Fruit fly (Drosophila melanogaster) Kc167 (cell line): Measurements from ENCODE around the gene CG3857.

Source experiments
- Myc ChIP-seq: fragments of >200 bp; optimal IDR thresholded peaks from 2 replicates; lab custom pipeline; 2017; ENCODE audit warnings: missing external identifiers
- Sin3A ChIP-seq: fragments of >200 bp; optimal IDR thresholded peaks from 2 replicates; lab custom pipeline; 2018; ENCODE audit warnings: missing external identifiers
- h ChIP-seq: fragments of >200 bp; optimal IDR thresholded peaks from 3 replicates; lab custom pipeline; 2018; ENCODE audit warnings: missing external identifiers
- insv ChIP-seq: fragments of >200 bp; optimal IDR thresholded peaks from 3 replicates; lab custom pipeline; 2018; ENCODE audit warnings: missing external identifiers
- psq ChIP-seq: fragments of >200 bp; optimal IDR thresholded peaks from 2 replicates; lab custom pipeline; 2017; ENCODE audit warnings: missing external identifiers
- ttk ChIP-seq: sonication (Bioruptor generic); optimal IDR thresholded peaks from 2 replicates; lab custom pipeline; 2017; ENCODE audit warnings: missing external identifiers

The CG3857 gene

DNA sequence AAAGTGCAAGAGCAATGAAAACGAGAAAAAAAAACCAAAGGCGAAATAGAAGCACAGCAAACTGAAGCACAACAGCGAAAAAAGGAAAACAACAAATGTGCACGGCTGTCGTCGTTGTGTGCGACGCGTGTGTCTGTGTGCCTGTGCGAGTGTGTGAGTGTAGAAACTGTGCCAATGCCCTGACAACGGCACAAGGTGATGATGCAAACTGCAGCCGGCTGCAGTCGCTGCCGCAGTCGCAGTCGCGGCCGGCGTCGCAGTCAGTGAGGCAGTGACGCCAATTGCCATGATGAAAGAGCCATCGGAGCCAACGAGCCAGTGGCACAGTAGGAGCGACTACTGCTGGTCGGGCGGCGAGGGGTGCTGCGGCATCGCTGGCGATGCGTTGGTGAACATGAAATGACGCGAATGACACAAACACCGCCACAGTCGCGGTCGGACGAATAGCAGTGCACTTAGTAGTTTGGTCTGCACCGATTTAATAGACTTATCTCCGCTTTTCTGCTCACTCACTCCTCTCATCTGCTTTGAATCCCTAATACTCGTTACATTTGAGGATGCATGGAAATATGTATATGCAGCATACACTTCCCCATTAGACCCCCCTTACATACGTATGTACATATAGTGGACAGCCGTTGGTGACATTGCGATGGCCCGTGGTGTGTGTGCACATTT lies 28.9 kb upstream of the CG3857 start:
- TF ChIP-seq Myc (no peak), h (lab: Kevin White, UChicago) (no peak), ttk (lab: Kevin White, UChicago) (no peak), insv (lab: Kevin White, UChicago) (no peak), psq (lab: Kevin White, UChicago) (no peak), Sin3A (lab: Kevin White, UChicago) (no peak)

- no peak for TF ChIP-seq h (lab: Kevin White, UChicago)
- TF ChIP-seq Myc, result no peak
- TF ChIP-seq Sin3A (lab: Kevin White, UChicago), result no peak
- TF ChIP-seq insv (lab: Kevin White, UChicago), result no peak
- TF ChIP-seq ttk (lab: Kevin White, UChicago), result no peak
Measured at dm6 chrX:1968152-1968551, 28.3 kb upstream of the CG3857 start.

dm6 chrX:1966779-1967520 lies 27.1 kb upstream of the CG3857 start:
- no peak for TF ChIP-seq Myc
- no peak for TF ChIP-seq Sin3A (lab: Kevin White, UChicago)
- TF ChIP-seq insv (lab: Kevin White, UChicago), result no peak
- no peak for TF ChIP-seq h (lab: Kevin White, UChicago)
- TF ChIP-seq psq (lab: Kevin White, UChicago), result no peak

dm6 chrX:1965979-1966778 lies 26.3 kb upstream of the CG3857 start:
- no peak for TF ChIP-seq Myc
- no peak for TF ChIP-seq ttk (lab: Kevin White, UChicago)
- TF ChIP-seq insv (lab: Kevin White, UChicago), result no peak
- TF ChIP-seq Sin3A (lab: Kevin White, UChicago), result no peak
- TF ChIP-seq psq (lab: Kevin White, UChicago), result no peak
- TF ChIP-seq h (lab: Kevin White, UChicago), result no peak

dm6 chrX:1965512-1965911 lies 25.7 kb upstream of the CG3857 start:
- TF ChIP-seq Myc, result no peak
- TF ChIP-seq ttk (lab: Kevin White, UChicago), result no peak
- no peak for TF ChIP-seq h (lab: Kevin White, UChicago)
- no peak for TF ChIP-seq Sin3A (lab: Kevin White, UChicago)
- TF ChIP-seq insv (lab: Kevin White, UChicago), result no peak
- TF ChIP-seq psq (lab: Kevin White, UChicago), result no peak

dm6 chrX:1964409-1965345 lies 24.8 kb upstream of the CG3857 start:
- TF ChIP-seq psq (lab: Kevin White, UChicago), result no peak
- TF ChIP-seq h (lab: Kevin White, UChicago), result no peak
- no peak for TF ChIP-seq Myc
- TF ChIP-seq Sin3A (lab: Kevin White, UChicago), result no peak
- no peak for TF ChIP-seq ttk (lab: Kevin White, UChicago)
- no peak for TF ChIP-seq insv (lab: Kevin White, UChicago)

DNA sequence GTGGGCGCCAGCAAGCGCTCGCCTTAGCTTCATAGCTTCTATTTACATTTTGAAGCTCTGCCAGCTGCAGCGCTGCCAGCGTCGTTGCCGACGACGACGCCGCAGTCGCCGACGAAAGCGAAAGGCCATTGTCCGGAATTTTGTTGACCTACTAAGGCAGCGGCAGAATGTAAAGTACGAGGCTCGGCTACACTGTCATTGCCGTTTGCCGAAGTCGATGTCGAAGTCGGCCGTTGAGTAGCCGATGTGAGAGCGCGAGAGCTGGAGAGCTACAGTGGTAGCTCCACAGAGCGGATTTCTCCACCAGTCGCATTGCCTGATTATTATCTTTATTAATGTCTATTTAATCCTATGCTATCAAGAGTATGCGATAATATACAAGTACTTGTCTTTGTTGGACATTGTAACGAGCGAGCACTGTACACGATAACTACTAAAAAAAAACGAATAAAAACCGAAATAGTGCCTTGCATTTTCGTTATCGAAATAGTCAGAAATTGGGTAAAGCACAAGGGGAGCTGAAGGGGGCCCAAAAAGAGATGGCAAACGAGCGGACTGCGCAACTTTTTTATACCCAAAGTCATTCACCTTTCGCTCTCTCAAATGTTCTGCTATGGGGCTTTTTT lies 23.9 kb upstream of the CG3857 start:
- TF ChIP-seq Sin3A (lab: Kevin White, UChicago) (no peak), ttk (lab: Kevin White, UChicago) (no peak), psq (lab: Kevin White, UChicago) (no peak), h (lab: Kevin White, UChicago) (no peak), Myc (no peak), insv (lab: Kevin White, UChicago) (no peak)

DNA sequence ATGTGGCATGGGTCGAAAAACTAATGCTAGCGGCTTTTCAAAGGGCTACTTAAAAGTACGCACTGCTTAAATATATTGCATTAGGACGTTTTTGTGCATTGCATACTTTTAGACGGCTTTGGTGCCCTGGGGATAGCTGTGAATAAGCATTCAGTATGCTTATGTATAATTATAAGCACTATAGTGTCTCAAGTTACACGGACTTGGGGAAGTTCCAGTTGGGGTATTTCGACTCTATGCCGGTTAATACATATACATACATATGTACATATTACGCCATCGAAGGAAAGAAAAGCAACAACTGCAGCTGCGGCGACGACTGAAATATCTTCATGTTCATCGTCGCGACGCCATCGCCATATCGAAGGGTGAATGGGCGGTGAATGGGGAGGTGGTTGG lies 23.4 kb upstream of the CG3857 start:
- TF ChIP-seq h (lab: Kevin White, UChicago), result no peak
- no peak for TF ChIP-seq insv (lab: Kevin White, UChicago)
- no peak for TF ChIP-seq Sin3A (lab: Kevin White, UChicago)
- no peak for TF ChIP-seq psq (lab: Kevin White, UChicago)
- no peak for TF ChIP-seq Myc
- TF ChIP-seq ttk (lab: Kevin White, UChicago), result no peak

- TF ChIP-seq ttk (lab: Kevin White, UChicago) (no peak), Myc (no peak), insv (lab: Kevin White, UChicago) (no peak), Sin3A (lab: Kevin White, UChicago) (no peak), psq (lab: Kevin White, UChicago) (no peak), h (lab: Kevin White, UChicago) (no peak)
Measured at dm6 chrX:1952898-1953297, 13.1 kb upstream of the CG3857 start.

DNA sequence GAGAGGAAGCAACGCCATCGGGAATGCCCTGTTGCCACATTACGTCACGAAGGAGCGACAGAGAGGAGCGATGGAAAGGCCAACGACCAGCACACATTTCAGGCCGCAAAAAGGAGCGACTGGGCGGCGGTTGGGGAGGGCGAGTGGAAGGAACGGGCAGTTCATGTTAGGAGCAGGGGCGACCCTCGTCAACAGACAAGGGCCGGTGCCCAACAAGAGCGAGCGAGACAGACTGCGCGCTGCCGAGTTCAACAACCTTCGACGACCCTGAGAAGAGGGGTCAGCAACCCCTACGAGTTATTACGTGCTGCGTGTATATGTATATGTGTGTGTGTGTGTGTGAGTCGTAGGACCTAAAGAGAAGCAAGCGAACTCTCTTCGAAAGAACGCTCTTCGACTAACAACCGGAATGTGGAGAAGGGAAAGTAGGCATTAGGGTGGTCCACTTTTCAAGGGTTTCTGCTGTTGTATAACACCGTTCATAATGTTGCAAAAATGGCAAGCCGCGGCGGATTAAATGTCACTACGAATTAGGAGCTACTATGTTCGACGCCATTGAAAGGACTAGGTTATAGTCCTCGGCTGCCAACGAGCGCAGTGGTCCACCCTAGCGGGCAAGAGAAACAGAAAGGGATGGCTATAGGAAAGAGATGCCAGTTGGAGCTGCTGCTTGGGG lies 11.7 kb upstream of the CG3857 start:
- TF ChIP-seq psq (lab: Kevin White, UChicago) (no peak), Myc (no peak), ttk (lab: Kevin White, UChicago) (no peak), insv (lab: Kevin White, UChicago) (no peak), h (lab: Kevin White, UChicago) (no peak), Sin3A (lab: Kevin White, UChicago) (no peak)
